Fruit fly (Drosophila melanogaster) whole organism, wandering third instar larva: ENCODE results near the gene Hayan.

ENCODE experiments used
- Dfd ChIP-seq: fragments of >200 bp; optimal IDR thresholded peaks from 2 replicates; lab custom pipeline; 2017; ENCODE audit warnings: missing biosample characterization, missing genetic modification characterization
- OdsH ChIP-seq: fragments of 200-800 bp; sonication (Bioruptor generic); optimal IDR thresholded peaks from 2 replicates; lab custom pipeline; 2016; ENCODE audit warnings: missing biosample characterization, mild to moderate bottlenecking, missing genetic modification characterization
- Rel ChIP-seq, 2 experiments: fragments of 200-800 bp; sonication (Bioruptor generic) in 1 of 2; optimal IDR thresholded peaks; 2 replicates in 1 of 2; 3 replicates in 1 of 2; lab custom pipeline; 2016 to 2019; ENCODE audit warnings: mild to moderate bottlenecking in 2 of 2, missing biosample characterization in 2 of 2, missing genetic modification characterization in 2 of 2, moderate library complexity in 1 of 2

- TF ChIP-seq OdsH (GFP tag; lab: Kevin White, UChicago) (no peak), Dfd (GFP tag; lab: Kevin White, UChicago) (no peak), Rel (GFP tag; optimal IDR thresholded peaks at IDR 0.05; lab: Kevin White, UChicago) (no peak), Rel (tag; optimal IDR thresholded peaks at IDR 0.05; lab: Kevin White, UChicago) (no peak)
Measured at dm6 chrX:18452717-18453116, 30.9 kb downstream of the Hayan start.
